Fruit fly (Drosophila melanogaster): ENCODE results near the gene CG2854.

dm6 chrX:2305281-2305680 lies 21.6 kb upstream of the CG2854 start:
- no peak for TF ChIP-seq Snoo (tag; optimal IDR thresholded peaks at IDR 0.05)
- no peak for TF ChIP-seq CG4496 (GFP tag; IDR thresholded peaks at IDR 0.05)
- no peak for TF ChIP-seq Ets98B (GFP tag; IDR thresholded peaks at IDR 0.05)
- TF ChIP-seq CG8301 (tag; optimal IDR thresholded peaks at IDR 0.05) = no peak
- TF ChIP-seq D1 (tag; optimal IDR thresholded peaks at IDR 0.05) = no peak
- no peak for TF ChIP-seq Pif1B (GFP tag; optimal IDR thresholded peaks at IDR 0.05)
